Fruit fly (Drosophila melanogaster): ENCODE results near the gene RpS29.
A peak's percentile ranks its signal among the peaks of the same experiment; 100 is the strongest.

dm6 chr3R:9800644-9801330, 22.9 kb downstream of the RpS29 start, which contains the start of the genes CG9467 and CG8526:
- TF ChIP-seq CG15710 (tag; optimal IDR thresholded peaks at IDR 0.05), result peak; percentile 65
- peak; percentile 41 for TF ChIP-seq Snoo (tag; optimal IDR thresholded peaks at IDR 0.05)
- TF ChIP-seq CG32121 (GFP tag; IDR thresholded peaks at IDR 0.05), result peak; percentile 63
- no peak for TF ChIP-seq Pif1B (GFP tag; optimal IDR thresholded peaks at IDR 0.05)
- no peak for TF ChIP-seq CG14655 (GFP tag; optimal IDR thresholded peaks at IDR 0.05)
